Worm (Caenorhabditis elegans): ENCODE measurements around the gene F21D5.5.

ce11 chrIV:8724907-8725306, 14.3 kb downstream of the F21D5.5 start:
- TF ChIP-seq nhr-90 (tag; optimal IDR thresholded peaks at IDR 0.05) = no peak
- TF ChIP-seq sdz-38 (tag; optimal IDR thresholded peaks at IDR 0.05) = no peak
- no peak for TF ChIP-seq snpc-4 (GFP tag; optimal IDR thresholded peaks at IDR 0.05)
- TF ChIP-seq snpc-4 (tag; optimal IDR thresholded peaks at IDR 0.05) = no peak
- no peak for TF ChIP-seq cebp-1 (GFP tag; IDR thresholded peaks at IDR 0.05)
- TF ChIP-seq cebp-1 (tag; optimal IDR thresholded peaks at IDR 0.05) = no peak
- no peak for TF ChIP-seq tbp1 (GFP tag; optimal IDR thresholded peaks at IDR 0.05)
- TF ChIP-seq egl-18 (GFP tag; IDR thresholded peaks at IDR 0.05) = no peak

All from whole organism, young adult.